Worm (Caenorhabditis elegans): ENCODE data around the gene Y43F8C.23.

Y43F8C.23 gene

DNA sequence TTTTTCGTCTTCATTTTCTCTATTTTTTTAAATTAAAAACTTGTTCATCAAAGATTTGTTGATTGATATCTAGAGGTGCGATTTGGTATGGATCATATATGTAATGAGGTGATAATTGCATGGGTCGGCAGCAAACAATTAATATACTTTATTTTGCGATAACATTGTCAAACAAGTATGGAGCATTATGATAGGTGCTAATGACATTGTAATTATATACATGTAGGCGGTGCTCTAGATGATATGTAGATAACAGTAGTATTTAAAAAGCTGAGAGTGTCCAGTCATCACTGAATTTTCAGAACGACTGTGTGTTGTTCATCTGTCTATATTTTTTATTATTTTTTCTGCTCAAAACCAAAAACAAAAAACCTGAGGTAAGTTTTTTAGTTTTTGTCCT, 18.7 kb upstream of the Y43F8C.23 start, which contains the start of gene Y116F11A.1:
Y116F11A.1 (plus strand) TSS at position 301 of the 400 bp plus-strand sequence.
- TF ChIP-seq ceh-16 (tag; optimal IDR thresholded peaks at IDR 0.05), result no peak
- no peak for TF ChIP-seq lsy-2 (tag; optimal IDR thresholded peaks at IDR 0.05)
- no peak for TF ChIP-seq skn-1 (tag; optimal IDR thresholded peaks at IDR 0.05)
- TF ChIP-seq nhr-77 (tag; optimal IDR thresholded peaks at IDR 0.05), result no peak
- TF ChIP-seq nhr-129 (tag; optimal IDR thresholded peaks at IDR 0.05), result no peak
- no peak for TF ChIP-seq lin-13 (GFP tag; optimal IDR thresholded peaks at IDR 0.05)
- TF ChIP-seq dmd-4 (tag; optimal IDR thresholded peaks at IDR 0.05), result no peak
- TF ChIP-seq nhr-23 (tag; optimal IDR thresholded peaks at IDR 0.05), result no peak
- no peak for TF ChIP-seq Y55F3AM.14 (GFP tag; optimal IDR thresholded peaks at IDR 0.05)
- no peak for TF ChIP-seq fos-1 (tag; optimal IDR thresholded peaks at IDR 0.05)
- no peak for TF ChIP-seq C34F6.9 (tag; optimal IDR thresholded peaks at IDR 0.05)
- TF ChIP-seq snpc-4 (tag; optimal IDR thresholded peaks at IDR 0.05), result no peak
- no peak for TF ChIP-seq crh-2 (tag; optimal IDR thresholded peaks at IDR 0.05)
- TF ChIP-seq ZK546.5 (tag; optimal IDR thresholded peaks at IDR 0.05), result no peak
- no peak for TF ChIP-seq unc-55 (GFP tag; optimal IDR thresholded peaks at IDR 0.05)
- no peak for TF ChIP-seq lin-39 (tag; optimal IDR thresholded peaks at IDR 0.05)
- TF ChIP-seq sem-4 (tag; optimal IDR thresholded peaks at IDR 0.05), result no peak
- TF ChIP-seq nhr-11 (tag; optimal IDR thresholded peaks at IDR 0.05), result no peak
- no peak for TF ChIP-seq ztf-1 (GFP tag; conservative IDR thresholded peaks at IDR 0.05)
- no peak for TF ChIP-seq nhr-12 (tag; optimal IDR thresholded peaks at IDR 0.05)

DNA sequence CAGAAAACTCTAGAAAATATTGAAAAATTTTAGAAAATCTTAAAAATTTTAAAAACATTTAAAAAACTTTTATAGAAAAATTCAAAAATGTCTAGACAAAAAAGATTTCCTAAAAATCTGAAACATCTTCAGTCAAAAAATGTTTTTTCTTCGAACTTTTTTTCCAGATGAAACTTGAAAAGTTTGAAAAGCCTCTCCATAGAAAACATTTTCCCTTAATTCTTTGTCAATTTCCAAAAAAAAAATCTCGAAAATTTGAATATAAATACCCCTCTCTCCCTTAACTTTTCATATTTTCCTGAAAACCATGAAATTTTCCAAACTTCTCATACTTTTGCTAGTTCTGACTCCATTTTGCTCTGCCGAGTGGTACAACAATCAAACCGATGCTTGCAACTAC, 17.2 kb upstream of the Y43F8C.23 start, which contains the start of gene Y116F11A.3:
Y116F11A.3 (plus strand) TSS at position 301 of the 400 bp plus-strand sequence.
- TF ChIP-seq egl-27 (tag; optimal IDR thresholded peaks at IDR 0.05), result no peak
- no peak for TF ChIP-seq ztf-1 (GFP tag; conservative IDR thresholded peaks at IDR 0.05)
- no peak for TF ChIP-seq ceh-82 (tag; optimal IDR thresholded peaks at IDR 0.05)
- TF ChIP-seq nhr-237 (tag; optimal IDR thresholded peaks at IDR 0.05), result no peak
- TF ChIP-seq elt-3 (tag; optimal IDR thresholded peaks at IDR 0.05), result no peak
- no peak for TF ChIP-seq ZK546.5 (tag; optimal IDR thresholded peaks at IDR 0.05)
- TF ChIP-seq unc-39 (tag; optimal IDR thresholded peaks at IDR 0.05), result no peak
- TF ChIP-seq mab-5 (tag; optimal IDR thresholded peaks at IDR 0.05), result no peak
- TF ChIP-seq dmd-4 (tag; optimal IDR thresholded peaks at IDR 0.05), result no peak
- TF ChIP-seq alr-1 (tag; optimal IDR thresholded peaks at IDR 0.05), result no peak
- no peak for TF ChIP-seq ama-1 (optimal IDR thresholded peaks at IDR 0.05)
- TF ChIP-seq ceh-16 (tag; optimal IDR thresholded peaks at IDR 0.05), result no peak
- TF ChIP-seq ztf-11 (tag; optimal IDR thresholded peaks at IDR 0.05), result no peak

DNA sequence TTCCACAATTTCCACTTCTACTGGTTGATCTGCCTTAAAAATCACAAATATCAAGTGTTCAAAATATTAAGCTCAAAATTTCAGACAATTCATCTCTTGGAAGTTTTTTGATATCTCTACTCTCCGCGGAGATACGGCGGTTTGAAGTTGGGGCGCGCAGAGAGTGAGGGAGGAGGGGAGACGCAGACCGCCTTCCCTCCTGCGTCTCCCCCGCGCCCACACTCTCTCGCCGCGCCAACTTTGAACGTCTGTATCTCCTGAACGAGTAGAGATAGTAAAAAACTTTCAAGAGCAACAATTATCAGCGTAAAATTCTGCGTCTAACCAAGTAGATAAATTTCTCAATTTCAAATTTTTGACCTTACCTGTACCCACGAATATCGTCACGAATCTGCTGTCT, 16.4 kb upstream of the Y43F8C.23 start:
- no peak for TF ChIP-seq sma-9 (GFP tag; optimal IDR thresholded peaks at IDR 0.05)
- TF ChIP-seq sma-9 (tag; optimal IDR thresholded peaks at IDR 0.05), result no peak
- peak; percentile 54 for TF ChIP-seq lin-13 (GFP tag; optimal IDR thresholded peaks at IDR 0.05)

DNA sequence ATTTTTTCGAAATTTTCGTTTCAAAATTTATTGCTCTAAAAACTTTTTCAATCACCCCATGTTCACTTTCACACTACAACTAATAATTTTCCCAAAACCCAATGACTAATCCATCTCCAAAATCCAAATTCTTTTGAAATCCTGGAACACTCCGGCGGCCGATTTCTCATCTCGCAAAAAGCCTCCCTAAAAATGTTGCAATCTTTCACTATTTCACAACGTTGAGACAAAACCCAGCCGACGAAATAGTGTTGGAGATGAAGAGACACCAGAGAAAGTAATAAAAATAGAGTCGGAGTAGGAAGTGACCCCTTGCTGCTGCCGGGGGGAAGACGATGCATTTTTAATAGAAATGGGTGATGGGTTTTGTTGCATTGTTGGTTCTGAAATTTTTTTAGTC, 13.0 kb upstream of the Y43F8C.23 start:
- no peak for TF ChIP-seq aly-2 (tag; optimal IDR thresholded peaks at IDR 0.05)
- no peak for TF ChIP-seq ceh-82 (tag; optimal IDR thresholded peaks at IDR 0.05)
- peak; percentile 5 for TF ChIP-seq ztf-11 (tag; optimal IDR thresholded peaks at IDR 0.05)
- TF ChIP-seq blmp-1 (tag; optimal IDR thresholded peaks at IDR 0.05; ENCODE audit: insufficient read depth), result no peak
- no peak for TF ChIP-seq ama-1 (optimal IDR thresholded peaks at IDR 0.05)
- no peak for TF ChIP-seq lin-13 (GFP tag; optimal IDR thresholded peaks at IDR 0.05)
- no peak for TF ChIP-seq nhr-237 (tag; optimal IDR thresholded peaks at IDR 0.05)
- no peak for TF ChIP-seq nhr-129 (tag; optimal IDR thresholded peaks at IDR 0.05)
- no peak for TF ChIP-seq mbf-1 (tag; optimal IDR thresholded peaks at IDR 0.05)
- peak; percentile 9 for TF ChIP-seq unc-55 (GFP tag; optimal IDR thresholded peaks at IDR 0.05)

DNA sequence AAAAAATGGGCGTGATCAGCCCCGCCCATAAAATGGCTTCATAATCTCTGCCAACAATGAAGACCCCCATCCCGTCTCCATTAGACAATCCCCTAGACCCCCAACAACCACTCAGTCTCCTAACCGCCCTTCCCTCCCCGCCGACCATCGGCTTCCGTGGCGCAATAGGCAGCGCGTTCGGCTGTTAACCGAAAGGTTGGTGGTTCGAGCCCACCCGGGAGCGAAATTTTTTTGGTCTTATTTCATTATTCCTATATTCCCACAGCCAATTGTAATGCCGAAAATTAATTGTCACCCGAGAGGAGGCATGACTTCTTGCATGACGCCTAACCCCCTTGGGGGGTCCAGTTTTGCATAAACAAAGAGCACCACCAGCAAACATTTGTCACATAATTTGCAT, 11.3 kb upstream of the Y43F8C.23 start:
- TF ChIP-seq gmeb-1 (tag; optimal IDR thresholded peaks at IDR 0.05), result peak; percentile 7
- TF ChIP-seq lin-11 (tag; optimal IDR thresholded peaks at IDR 0.05), result peak; percentile 7
- TF ChIP-seq dmd-4 (tag; optimal IDR thresholded peaks at IDR 0.05), result no peak
- TF ChIP-seq R02D3.7 (tag; optimal IDR thresholded peaks at IDR 0.05), result no peak
- TF ChIP-seq ceh-16 (tag; optimal IDR thresholded peaks at IDR 0.05), result no peak
- peak; percentile 25 for TF ChIP-seq lin-13 (GFP tag; optimal IDR thresholded peaks at IDR 0.05)
- no peak for TF ChIP-seq C34F6.9 (tag; optimal IDR thresholded peaks at IDR 0.05)
- TF ChIP-seq nhr-6 (tag; optimal IDR thresholded peaks at IDR 0.05), result no peak
- TF ChIP-seq snpc-4 (tag; optimal IDR thresholded peaks at IDR 0.05), result no peak
- TF ChIP-seq nhr-12 (tag; optimal IDR thresholded peaks at IDR 0.05), result no peak
- no peak for TF ChIP-seq mdl-1 (tag; optimal IDR thresholded peaks at IDR 0.05)

Data from whole organism, L2 larva.